Worm (Caenorhabditis elegans) whole organism, L4 larva: ENCODE measurements around the gene swp-1.
A peak's percentile ranks its signal among the peaks of the same experiment; 100 is the strongest.

ENCODE experiments used
- F10B5.3 ChIP-seq: sonication (generic microtip); optimal IDR thresholded peaks from 2 replicates; lab custom pipeline; 2016; ENCODE audit warnings: mild to moderate bottlenecking, missing genetic modification characterization, missing compliant biosample characterization
- F37D6.2 ChIP-seq: sonication (generic microtip); optimal IDR thresholded peaks from 2 replicates; lab custom pipeline; 2016; ENCODE audit warnings: mild to moderate bottlenecking, missing genetic modification characterization, missing compliant biosample characterization
- F44E2.7 ChIP-seq: fragments of 200-800 bp; sonication (Bioruptor generic); IDR thresholded peaks from 2 replicates; pipeline ENCODE4 v2.1.2; 2022; ENCODE audit warnings: missing genetic modification characterization, missing compliant biosample characterization
- F49E8.2 ChIP-seq: sonication (generic microtip); optimal IDR thresholded peaks from 2 replicates; lab custom pipeline; 2016; ENCODE audit warnings: missing compliant biosample characterization, mild to moderate bottlenecking, missing genetic modification characterization, borderline replicate concordance
- R02D3.7 ChIP-seq: fragments of 150-350 bp; sonication (generic microtip); optimal IDR thresholded peaks from 3 replicates; lab custom pipeline; 2014; ENCODE audit warnings: missing biosample characterization, missing genetic modification characterization
- T26A8.4 ChIP-seq: fragments of 200-800 bp; sonication (Bioruptor generic); IDR thresholded peaks from 2 replicates; pipeline ENCODE4 v1.3.6; 2022; ENCODE audit warnings: missing genetic modification characterization, missing compliant biosample characterization
- Y48G9A.11 ChIP-seq: fragments of 200-800 bp; sonication (Bioruptor generic); IDR thresholded peaks from 2 replicates; pipeline ENCODE4 v1.3.6; 2022; ENCODE audit warnings: missing genetic modification reagents, missing genetic modification characterization, missing compliant biosample characterization
- Y5F2A.4 ChIP-seq: fragments of 200-800 bp; sonication (Bioruptor generic); optimal IDR thresholded peaks from 2 replicates; lab custom pipeline; 2018; ENCODE audit warnings: mild to moderate bottlenecking, missing genetic modification characterization, missing compliant biosample characterization
- Y75B8A.6 ChIP-seq: fragments of 200-800 bp; sonication (Bioruptor generic); IDR thresholded peaks from 2 replicates; pipeline ENCODE4 v1.3.6; 2022; ENCODE audit warnings: missing genetic modification reagents, missing genetic modification characterization, missing compliant biosample characterization
- aha-1 ChIP-seq: fragments of 150-350 bp; peaks from one replicate; lab custom pipeline; 2014; ENCODE audit warnings: missing biosample characterization, missing genetic modification characterization
- ama-1 ChIP-seq: fragments of 150-350 bp; optimal IDR thresholded peaks from 2 replicates; lab custom pipeline; 2014; ENCODE audit warnings: inconsistent platforms, mixed read lengths
- ceh-32 ChIP-seq: sonication (generic microtip); optimal IDR thresholded peaks from 2 replicates; lab custom pipeline; 2016; ENCODE audit warnings: mild to moderate bottlenecking, missing genetic modification characterization, missing compliant biosample characterization; ENCODE audit not compliant: poor library complexity
- ces-1 ChIP-seq: fragments of 150-350 bp; sonication (generic microtip); optimal IDR thresholded peaks from 4 replicates; lab custom pipeline; 2014; ENCODE audit warnings: missing biosample characterization, missing genetic modification reagents, missing genetic modification characterization
- ctbp-1 ChIP-seq: fragments of 200-800 bp; sonication (Bioruptor generic); IDR thresholded peaks from 2 replicates; pipeline ENCODE4 v1.3.6; 2022; ENCODE audit warnings: missing genetic modification reagents, missing genetic modification characterization, missing compliant biosample characterization
- daf-8 ChIP-seq: fragments of 200-800 bp; sonication (Bioruptor generic); IDR thresholded peaks from 2 replicates; pipeline ENCODE4 v1.3.6; 2022; ENCODE audit warnings: missing genetic modification characterization, missing compliant biosample characterization
- dmd-6 ChIP-seq: fragments of 200-800 bp; sonication (Bioruptor generic); IDR thresholded peaks from 2 replicates; pipeline ENCODE4 v1.3.6; 2022; ENCODE audit warnings: missing genetic modification reagents, missing genetic modification characterization, missing compliant biosample characterization
- dmd-8 ChIP-seq: fragments of 200-800 bp; sonication (Bioruptor generic); IDR thresholded peaks from 2 replicates; pipeline ENCODE4 v1.3.6; 2022; ENCODE audit warnings: missing genetic modification characterization, missing compliant biosample characterization
- dpl-1 ChIP-seq: fragments of 150-350 bp; optimal IDR thresholded peaks from 2 replicates; lab custom pipeline; 2014; ENCODE audit warnings: missing biosample characterization, missing genetic modification reagents, missing genetic modification characterization
- egl-27 ChIP-seq: sonication (generic microtip); optimal IDR thresholded peaks from 3 replicates; lab custom pipeline; 2017; ENCODE audit warnings: missing biosample characterization, missing genetic modification reagents, missing genetic modification characterization
- egl-43 ChIP-seq: fragments of 200-800 bp; sonication (Bioruptor generic); IDR thresholded peaks from 2 replicates; pipeline ENCODE4 v1.3.6; 2022; ENCODE audit warnings: missing genetic modification reagents, missing genetic modification characterization, missing compliant biosample characterization
- hif-1 ChIP-seq, 2 experiments: sonication (generic microtip); optimal IDR thresholded peaks; 2 replicates each; lab custom pipeline; 2016 to 2017; ENCODE audit warnings: missing compliant biosample characterization in 2 of 2, missing genetic modification characterization in 2 of 2, missing genetic modification reagents in 2 of 2, missing genotype in 2 of 2, mild to moderate bottlenecking in 1 of 2
- hlh-30 ChIP-seq: sonication (generic microtip); optimal IDR thresholded peaks from 2 replicates; lab custom pipeline; 2017; ENCODE audit warnings: antibody characterized with exemption, mild to moderate bottlenecking, missing genetic modification characterization, missing compliant biosample characterization; ENCODE audit not compliant: insufficient read depth
- lim-7 ChIP-seq: fragments of 200-800 bp; sonication (Bioruptor generic); IDR thresholded peaks from 2 replicates; pipeline ENCODE4 v1.3.6; 2022; ENCODE audit warnings: missing genetic modification characterization, missing compliant biosample characterization
- lin-1 ChIP-seq: fragments of 200-800 bp; sonication (Bioruptor generic); IDR thresholded peaks from 2 replicates; pipeline ENCODE4 v1.3.6; 2022; ENCODE audit warnings: missing genetic modification reagents, missing genetic modification characterization, missing compliant biosample characterization
- lin-15B ChIP-seq: fragments of 150-350 bp; sonication (generic microtip); optimal IDR thresholded peaks from 3 replicates; lab custom pipeline; 2014; ENCODE audit warnings: missing biosample characterization, missing genetic modification characterization
- lin-39 ChIP-seq: fragments of 150-350 bp; optimal IDR thresholded peaks from 2 replicates; lab custom pipeline; 2014; ENCODE audit warnings: missing biosample characterization, missing genetic modification reagents, missing genetic modification characterization
- lir-3 ChIP-seq: sonication (generic microtip); optimal IDR thresholded peaks from 2 replicates; lab custom pipeline; 2016; ENCODE audit warnings: mild to moderate bottlenecking, missing genetic modification characterization, missing compliant biosample characterization
- madf-5 ChIP-seq, 2 experiments: fragments of 200-800 bp; sonication (Bioruptor generic); IDR thresholded peaks; 2 replicates each; pipeline ENCODE4 v1.3.6; 2022; ENCODE audit warnings: missing compliant biosample characterization in 2 of 2, missing genetic modification characterization in 2 of 2
- mdl-1 ChIP-seq, 2 experiments: fragments of 150-350 bp in 1 of 2; sonication (generic microtip) in 1 of 2; optimal IDR thresholded peaks; 2 replicates each; lab custom pipeline; 2014 to 2017; ENCODE audit warnings: missing biosample characterization in 2 of 2, missing genetic modification characterization in 2 of 2
- mdt-29 ChIP-seq: fragments of 200-800 bp; sonication (Bioruptor generic); IDR thresholded peaks from 2 replicates; pipeline ENCODE4 v1.3.6; 2022; ENCODE audit warnings: missing genetic modification reagents, missing genetic modification characterization, missing compliant biosample characterization
- mep-1 ChIP-seq: fragments of 150-350 bp; sonication (generic microtip); optimal IDR thresholded peaks from 3 replicates; lab custom pipeline; 2014; ENCODE audit warnings: missing biosample characterization, missing genetic modification characterization
- mes-2 ChIP-seq: sonication (generic microtip); optimal IDR thresholded peaks from 2 replicates; lab custom pipeline; 2016; ENCODE audit warnings: missing genotype, mild to moderate bottlenecking, missing genetic modification characterization, missing compliant biosample characterization; ENCODE audit not compliant: poor library complexity, severe bottlenecking
- mxl-3 ChIP-seq: fragments of 200-800 bp; sonication (Bioruptor generic); optimal IDR thresholded peaks from 2 replicates; lab custom pipeline; 2018; ENCODE audit warnings: mild to moderate bottlenecking, missing genetic modification characterization, missing compliant biosample characterization
- nhr-102 ChIP-seq: sonication (generic microtip); optimal IDR thresholded peaks from 2 replicates; lab custom pipeline; 2016; ENCODE audit warnings: mild to moderate bottlenecking, missing genetic modification characterization, moderate library complexity, missing compliant biosample characterization
- nhr-111 ChIP-seq: fragments of 200-800 bp; sonication (Bioruptor generic); optimal IDR thresholded peaks from 2 replicates; lab custom pipeline; 2018; ENCODE audit warnings: mild to moderate bottlenecking, missing genetic modification characterization, missing compliant biosample characterization
- nhr-48 ChIP-seq: sonication (generic microtip); optimal IDR thresholded peaks from 2 replicates; lab custom pipeline; 2016; ENCODE audit warnings: mild to moderate bottlenecking, missing genetic modification characterization, missing compliant biosample characterization
- pha-4 ChIP-seq, 2 experiments: fragments of 150-350 bp in 1 of 2; fragments of 200-800 bp in 1 of 2; sonication (Bioruptor generic) in 1 of 2; IDR thresholded peaks in 1 of 2; optimal IDR thresholded peaks in 1 of 2; 2 replicates each; pipeline versions ENCODE4 v1.3.6 to Lab custom; 2014 to 2022; ENCODE audit warnings: missing genetic modification characterization in 2 of 2, missing genetic modification reagents in 2 of 2, missing biosample characterization in 1 of 2, missing compliant biosample characterization in 1 of 2
- php-3 ChIP-seq: fragments of 200-800 bp; sonication (Bioruptor generic); IDR thresholded peaks from 2 replicates; pipeline ENCODE4 v1.3.6; 2022; ENCODE audit warnings: missing genetic modification reagents, missing genetic modification characterization, missing compliant biosample characterization
- pqm-1 ChIP-seq: sonication (generic microtip); optimal IDR thresholded peaks from 2 replicates; lab custom pipeline; 2017; ENCODE audit warnings: missing biosample characterization, missing genetic modification characterization
- rbr-2 ChIP-seq: sonication (generic microtip); optimal IDR thresholded peaks from 2 replicates; lab custom pipeline; 2016; ENCODE audit warnings: missing genotype, missing genetic modification characterization, missing compliant biosample characterization
- saeg-2 ChIP-seq: fragments of 200-800 bp; sonication (Bioruptor generic); IDR thresholded peaks from 2 replicates; pipeline ENCODE4 v1.3.6; 2022; ENCODE audit warnings: missing genetic modification reagents, missing genetic modification characterization, missing compliant biosample characterization
- skn-1 ChIP-seq: fragments of 150-350 bp; optimal IDR thresholded peaks from 2 replicates; lab custom pipeline; 2014; ENCODE audit warnings: missing biosample characterization, missing genetic modification characterization
- tra-1 ChIP-seq: fragments of 200-800 bp; sonication (Bioruptor generic); IDR thresholded peaks from 2 replicates; pipeline ENCODE4 v1.3.6; 2022; ENCODE audit warnings: missing genetic modification reagents, missing genetic modification characterization, missing compliant biosample characterization
- unc-130 ChIP-seq: sonication (generic microtip); optimal IDR thresholded peaks from 2 replicates; lab custom pipeline; 2016; ENCODE audit warnings: missing genetic modification reagents, missing genetic modification characterization, missing compliant biosample characterization
- unc-62 ChIP-seq, 3 experiments: fragments of 150-350 bp in 1 of 3; sonication (generic microtip); optimal IDR thresholded peaks in 2 of 3; peaks in 1 of 3; 1 replicate in 1 of 3; 2 replicates in 2 of 3; lab custom pipeline; 2014 to 2017; ENCODE audit warnings: missing biosample characterization in 3 of 3, missing genetic modification characterization in 3 of 3, missing genetic modification reagents in 3 of 3, missing genotype in 1 of 3
- zfp-2 ChIP-seq: sonication (generic microtip); optimal IDR thresholded peaks from 2 replicates; lab custom pipeline; 2016; ENCODE audit warnings: mild to moderate bottlenecking, missing genetic modification characterization, missing compliant biosample characterization
- zfp-3 ChIP-seq: fragments of 200-800 bp; sonication (Bioruptor generic); conservative IDR thresholded peaks from 2 replicates; pipeline ENCODE4 v1.3.6; 2022; ENCODE audit warnings: missing genetic modification reagents, missing genetic modification characterization, missing compliant biosample characterization
- zip-11 ChIP-seq: fragments of 200-800 bp; sonication (Bioruptor generic); IDR thresholded peaks from 2 replicates; pipeline ENCODE4 v1.3.6; 2022; ENCODE audit warnings: missing genetic modification characterization, missing compliant biosample characterization
- zip-2 ChIP-seq: fragments of 150-350 bp; optimal IDR thresholded peaks from 2 replicates; lab custom pipeline; 2014; ENCODE audit warnings: missing biosample characterization, missing genetic modification characterization
- ztf-7 ChIP-seq: fragments of 150-350 bp; optimal IDR thresholded peaks from 2 replicates; lab custom pipeline; 2014; ENCODE audit warnings: missing biosample characterization, missing genetic modification characterization

swp-1 gene

ce11 chrIII:5678935-5679334 is 26.4 kb downstream of the swp-1 start, which contains the start of the genes ska-3 and rps-12:
Gene ska-3, minus strand, starts transcription at chrIII:5679005.
Gene rps-12, plus strand, starts transcription at chrIII:5679298.
- TF ChIP-seq php-3 (GFP tag; lab: Robert Waterston, UW), result peak; percentile 64
- peak; percentile 98 for TF ChIP-seq mes-2
- TF ChIP-seq lin-39 (tag; lab: Kevin White, UChicago), result no peak
- peak; percentile 88 for TF ChIP-seq Y48G9A.11 (GFP tag; lab: Robert Waterston, UW)
- peak; percentile 99 for TF ChIP-seq dpl-1 (GFP tag; lab: Kevin White, UChicago)
- peak; percentile 74 for TF ChIP-seq pqm-1
- TF ChIP-seq rbr-2 (tag; lab: Kevin White, UChicago), result peak; percentile 98
- TF ChIP-seq ceh-32 (tag; lab: Kevin White, UChicago), result peak; percentile 73
- TF ChIP-seq unc-130 (GFP tag; lab: Kevin White, UChicago), result peak; percentile 89
- no peak for TF ChIP-seq F44E2.7 (GFP tag; lab: Robert Waterston, UW)
- TF ChIP-seq F37D6.2 (tag; lab: Kevin White, UChicago), result peak; percentile 93
- peak; percentile 88 for TF ChIP-seq Y75B8A.6 (GFP tag; lab: Robert Waterston, UW)
- peak; percentile 91 for TF ChIP-seq ama-1 (lab: Kevin White, UChicago)
- peak; percentile 94 for TF ChIP-seq pha-4 (GFP tag; IDR thresholded peaks at IDR 0.05; lab: Robert Waterston, UW)
- TF ChIP-seq pha-4 (tag; optimal IDR thresholded peaks at IDR 0.05; lab: Kevin White, UChicago), result peak; percentile 99
- TF ChIP-seq hlh-30, result peak; percentile 98
- TF ChIP-seq tra-1 (GFP tag; lab: Robert Waterston, UW), result peak; percentile 95
- peak; percentile 98 for TF ChIP-seq dmd-6
- TF ChIP-seq skn-1 (tag; lab: Kevin White, UChicago), result no peak
- TF ChIP-seq nhr-48 (tag; lab: Kevin White, UChicago), result peak; percentile 84
- peak; percentile 52 for TF ChIP-seq F49E8.2 (tag; lab: Kevin White, UChicago)
- peak; percentile 99 for TF ChIP-seq zfp-2 (tag; lab: Kevin White, UChicago)
- TF ChIP-seq mdt-29 (GFP tag; lab: Robert Waterston, UW), result peak; percentile 90
- TF ChIP-seq hif-1 (tag; optimal IDR thresholded peaks at IDR 0.05; lab: Kevin White, UChicago), result peak; percentile 49 to 92
- peak; percentile 48 for TF ChIP-seq Y5F2A.4
- peak; percentile 29 for TF ChIP-seq lir-3
- peak; percentile 96 for TF ChIP-seq zfp-3
- peak; percentile 89 for TF ChIP-seq egl-43 (GFP tag; lab: Robert Waterston, UW)
- peak; percentile 80 for TF ChIP-seq mxl-3 (GFP tag; lab: Kevin White, UChicago)
- TF ChIP-seq egl-27 (tag; lab: Kevin White, UChicago), result no peak
- peak; percentile 90 to 97 for TF ChIP-seq mdl-1 (tag; optimal IDR thresholded peaks at IDR 0.05; lab: Kevin White, UChicago)
- TF ChIP-seq R02D3.7 (tag; lab: Kevin White, UChicago), result peak; percentile 98
- peak; percentile 97 for TF ChIP-seq T26A8.4 (GFP tag; lab: Robert Waterston, UW)
- TF ChIP-seq nhr-102 (tag; lab: Kevin White, UChicago), result peak; percentile 96
- peak; percentile 78 for TF ChIP-seq lin-1 (GFP tag; lab: Robert Waterston, UW)
- no peak for TF ChIP-seq dmd-8 (GFP tag; lab: Robert Waterston, UW)
- peak; percentile 95 for TF ChIP-seq ctbp-1 (GFP tag; lab: Robert Waterston, UW)
- TF ChIP-seq saeg-2 (GFP tag; lab: Robert Waterston, UW), result peak; percentile 85
- TF ChIP-seq lim-7 (GFP tag; lab: Robert Waterston, UW), result 0 out of 2 replicates have a peak, but pooled peaks have one; percentile 4
- peak; percentile 97 for TF ChIP-seq lin-15B (tag; lab: Kevin White, UChicago)
- TF ChIP-seq nhr-111 (GFP tag; lab: Kevin White, UChicago), result no peak
- peak; percentile 99 for TF ChIP-seq mep-1 (tag; lab: Kevin White, UChicago)
- peak; percentile 100 for TF ChIP-seq aha-1 (tag; lab: Kevin White, UChicago)
- TF ChIP-seq madf-5 (GFP tag; IDR thresholded peaks at IDR 0.05; lab: Robert Waterston, UW), result peak in 1 of 2 experiments; percentile 42; a peak in 1 of 4 replicates
- no peak for TF ChIP-seq zip-11 (GFP tag; lab: Robert Waterston, UW)
- TF ChIP-seq ces-1 (GFP tag; lab: Kevin White, UChicago), result peak; percentile 80
- TF ChIP-seq zip-2 (tag; lab: Kevin White, UChicago), result peak; percentile 88
- TF ChIP-seq daf-8, result no peak
- peak in 1 of 2 experiments; percentile 100 for TF ChIP-seq unc-62 (GFP tag; optimal IDR thresholded peaks at IDR 0.05 in 1 of 2; lab: Kevin White, UChicago)
- TF ChIP-seq unc-62 (tag; optimal IDR thresholded peaks at IDR 0.05; lab: Kevin White, UChicago), result no peak
- TF ChIP-seq F10B5.3 (tag; lab: Kevin White, UChicago), result peak; percentile 72
- peak; percentile 93 for TF ChIP-seq ztf-7 (tag; lab: Kevin White, UChicago)
